Fruit fly (Drosophila melanogaster) whole organism, embryonic: ENCODE results near the gene CG10337.

Source experiments
- Atf-2 ChIP-seq: fragments of 200-800 bp; sonication (Bioruptor generic); optimal IDR thresholded peaks from 2 replicates; lab custom pipeline; 2016; ENCODE audit warnings: missing biosample characterization, missing genetic modification characterization
- B-H1 ChIP-seq: fragments of 200-800 bp; sonication (Bioruptor generic); IDR thresholded peaks from 3 replicates; pipeline ENCODE4 v1.3.6; 2022; ENCODE audit warnings: missing biosample characterization, missing genetic modification characterization
- CG10274 ChIP-seq: fragments of 200-800 bp; sonication (Bioruptor generic); optimal IDR thresholded peaks from 3 replicates; lab custom pipeline; 2017; ENCODE audit warnings: missing biosample characterization, mild to moderate bottlenecking, missing genetic modification characterization
- CG11247 ChIP-seq: fragments of 200-800 bp; sonication (Bioruptor generic); IDR thresholded peaks from 2 replicates; pipeline ENCODE4 v1.3.6; 2022; ENCODE audit warnings: missing biosample characterization, missing genetic modification characterization
- CG12236 ChIP-seq: fragments of 200-800 bp; sonication (Bioruptor generic); optimal IDR thresholded peaks from 2 replicates; lab custom pipeline; 2016; ENCODE audit warnings: missing biosample characterization, missing genetic modification characterization
- CG13424 ChIP-seq: fragments of 200-800 bp; sonication (Bioruptor generic); optimal IDR thresholded peaks from 2 replicates; lab custom pipeline; 2019; ENCODE audit warnings: missing biosample characterization, mild to moderate bottlenecking, missing genetic modification characterization, moderate library complexity
- CG14441 ChIP-seq: fragments of 200-800 bp; sonication (Bioruptor generic); IDR thresholded peaks from 2 replicates; pipeline ENCODE4 v1.3.6; 2022; ENCODE audit warnings: missing biosample characterization, missing genetic modification characterization
- CG14860 ChIP-seq: fragments of 200-800 bp; sonication (Bioruptor generic); IDR thresholded peaks from 3 replicates; pipeline ENCODE4 v1.3.6; 2022; ENCODE audit warnings: missing biosample characterization, missing genetic modification characterization; ENCODE audit not compliant: partially characterized antibody
- CG15011 ChIP-seq: fragments of 200-800 bp; sonication (Bioruptor generic); optimal IDR thresholded peaks from 3 replicates; lab custom pipeline; 2018; ENCODE audit warnings: missing biosample characterization, mild to moderate bottlenecking, missing genetic modification characterization
- CG1603 ChIP-seq: fragments of 200-800 bp; sonication (Bioruptor generic); optimal IDR thresholded peaks from 2 replicates; lab custom pipeline; 2019; ENCODE audit warnings: missing biosample characterization, mild to moderate bottlenecking, missing genetic modification characterization, moderate library complexity
- CG17385 ChIP-seq: fragments of 200-800 bp; sonication (Bioruptor generic); optimal IDR thresholded peaks from 3 replicates; lab custom pipeline; 2018; ENCODE audit warnings: missing biosample characterization, mild to moderate bottlenecking, missing genetic modification characterization
- CG17568 ChIP-seq: fragments of 200-800 bp; sonication (Bioruptor generic); optimal IDR thresholded peaks from 2 replicates; lab custom pipeline; 2018; ENCODE audit warnings: missing biosample characterization, mild to moderate bottlenecking, missing genetic modification characterization, moderate library complexity
- CG2202 ChIP-seq: fragments of 200-800 bp; sonication (Bioruptor generic); optimal IDR thresholded peaks from 2 replicates; lab custom pipeline; 2018; ENCODE audit warnings: missing biosample characterization, mild to moderate bottlenecking, missing genetic modification characterization
- CG2875 ChIP-seq: fragments of 200-800 bp; sonication (Bioruptor generic); optimal IDR thresholded peaks from 2 replicates; lab custom pipeline; 2017; ENCODE audit warnings: missing biosample characterization, mild to moderate bottlenecking, missing genetic modification characterization, missing genetic modification reagents
- CG2889 ChIP-seq: fragments of 200-800 bp; sonication (Bioruptor generic); IDR thresholded peaks from 3 replicates; pipeline ENCODE4 v1.3.6; 2022; ENCODE audit warnings: missing biosample characterization, missing genetic modification characterization
- CG3163 ChIP-seq: fragments of 200-800 bp; sonication (Bioruptor generic); optimal IDR thresholded peaks from 3 replicates; lab custom pipeline; 2016; ENCODE audit warnings: missing biosample characterization, missing genetic modification characterization
- CG32532 ChIP-seq: fragments of 200-800 bp; sonication (Bioruptor generic); IDR thresholded peaks from 2 replicates; pipeline ENCODE4 v1.3.6; 2022; ENCODE audit warnings: missing biosample characterization, missing genetic modification characterization
- CG34376 ChIP-seq: fragments of 200-800 bp; sonication (Bioruptor generic); optimal IDR thresholded peaks from 2 replicates; lab custom pipeline; 2018; ENCODE audit warnings: missing biosample characterization, mild to moderate bottlenecking, missing genetic modification characterization
- CG4282 ChIP-seq: fragments of 200-800 bp; sonication (Bioruptor generic); optimal IDR thresholded peaks from 2 replicates; lab custom pipeline; 2016; ENCODE audit warnings: missing biosample characterization, missing genetic modification characterization
- CG4707 ChIP-seq: fragments of 200-800 bp; sonication (Bioruptor generic); optimal IDR thresholded peaks from 2 replicates; lab custom pipeline; 2018; ENCODE audit warnings: missing biosample characterization, mild to moderate bottlenecking, missing genetic modification characterization, moderate library complexity
- CG6765 ChIP-seq: fragments of 200-800 bp; sonication (Bioruptor generic); optimal IDR thresholded peaks from 3 replicates; lab custom pipeline; 2017; ENCODE audit warnings: missing biosample characterization, mild to moderate bottlenecking, missing genetic modification characterization
- CG7357 ChIP-seq: fragments of 200-800 bp; sonication (Bioruptor generic); IDR thresholded peaks from 3 replicates; pipeline ENCODE4 v1.3.6; 2022; ENCODE audit warnings: missing biosample characterization, missing genetic modification characterization
- CG8478 ChIP-seq: fragments of >200 bp; optimal IDR thresholded peaks from 2 replicates; lab custom pipeline; 2018
- CG9437 ChIP-seq: fragments of 200-800 bp; sonication (Bioruptor generic); optimal IDR thresholded peaks from 2 replicates; lab custom pipeline; 2018; ENCODE audit warnings: missing biosample characterization, mild to moderate bottlenecking, missing genetic modification characterization
- Dad ChIP-seq: fragments of 200-800 bp; sonication (Bioruptor generic); optimal IDR thresholded peaks from 3 replicates; lab custom pipeline; 2016; ENCODE audit warnings: missing biosample characterization, missing genetic modification characterization
- Dek ChIP-seq: fragments of 200-800 bp; sonication (Bioruptor generic); optimal IDR thresholded peaks from 3 replicates; lab custom pipeline; 2019; ENCODE audit warnings: missing biosample characterization, mild to moderate bottlenecking, missing genetic modification characterization, moderate library complexity
- H2.0 ChIP-seq: fragments of 200-800 bp; sonication (Bioruptor generic); IDR thresholded peaks from 2 replicates; pipeline ENCODE4 v1.3.6; 2022; ENCODE audit warnings: missing biosample characterization, missing genetic modification characterization
- Hr3 ChIP-seq: fragments of 200-800 bp; sonication (Bioruptor generic); optimal IDR thresholded peaks from 3 replicates; lab custom pipeline; 2016; ENCODE audit warnings: missing biosample characterization, missing genetic modification characterization
- PHDP ChIP-seq: fragments of 200-800 bp; sonication (Bioruptor generic); optimal IDR thresholded peaks from 3 replicates; lab custom pipeline; 2018; ENCODE audit warnings: missing biosample characterization, mild to moderate bottlenecking, missing genetic modification characterization, moderate library complexity
- Spps ChIP-seq: fragments of 200-800 bp; sonication (Bioruptor generic); optimal IDR thresholded peaks from 2 replicates; lab custom pipeline; 2018; ENCODE audit warnings: missing biosample characterization, mild to moderate bottlenecking, missing genetic modification characterization
- Stat92E ChIP-seq, 3 experiments: fragments of >200 bp in 2 of 3; fragments of 200-800 bp in 1 of 3; sonication (Bioruptor generic) in 1 of 3; optimal IDR thresholded peaks; 2 replicates each; lab custom pipeline; 2017 to 2019; ENCODE audit warnings: missing biosample characterization in 3 of 3, missing genetic modification characterization in 3 of 3, mild to moderate bottlenecking in 1 of 3, moderate library complexity in 1 of 3
- ap ChIP-seq: fragments of 200-800 bp; sonication (Bioruptor generic); IDR thresholded peaks from 2 replicates; pipeline ENCODE4 v1.3.6; 2022; ENCODE audit warnings: missing biosample characterization, missing genetic modification characterization
- bsh ChIP-seq, 2 experiments: fragments of 200-800 bp; sonication (Bioruptor generic); optimal IDR thresholded peaks; 2 replicates each; lab custom pipeline; 2017 to 2018; ENCODE audit warnings: mild to moderate bottlenecking in 2 of 2, missing biosample characterization in 2 of 2, missing genetic modification characterization in 2 of 2, moderate library complexity in 1 of 2
- cato ChIP-seq: fragments of 200-800 bp; sonication (Bioruptor generic); optimal IDR thresholded peaks from 2 replicates; lab custom pipeline; 2016; ENCODE audit warnings: missing biosample characterization, missing genetic modification characterization, borderline replicate concordance
- corto ChIP-seq: fragments of 200-800 bp; sonication (Bioruptor generic); optimal IDR thresholded peaks from 2 replicates; lab custom pipeline; 2016; ENCODE audit warnings: missing biosample characterization, mild to moderate bottlenecking, missing genetic modification characterization, moderate library complexity
- cwo ChIP-seq: fragments of 200-800 bp; sonication (Bioruptor generic); optimal IDR thresholded peaks from 3 replicates; lab custom pipeline; 2017; ENCODE audit warnings: missing biosample characterization, missing genetic modification characterization, mild to moderate bottlenecking, moderate library complexity, missing genetic modification reagents
- dmrt11E ChIP-seq: fragments of 200-800 bp; sonication (Bioruptor generic); optimal IDR thresholded peaks from 3 replicates; lab custom pipeline; 2018; ENCODE audit warnings: missing biosample characterization, mild to moderate bottlenecking, missing genetic modification characterization, moderate library complexity
- en ChIP-seq: fragments of 200-800 bp; sonication (Bioruptor generic); optimal IDR thresholded peaks from 2 replicates; lab custom pipeline; 2016; ENCODE audit warnings: missing biosample characterization, missing genetic modification characterization
- ftz-f1 ChIP-seq: fragments of 200-800 bp; sonication (Bioruptor generic); optimal IDR thresholded peaks from 2 replicates; lab custom pipeline; 2016; ENCODE audit warnings: missing biosample characterization, missing genetic modification characterization
- gfzf ChIP-seq: fragments of 200-800 bp; sonication (Bioruptor generic); optimal IDR thresholded peaks from 2 replicates; lab custom pipeline; 2016; ENCODE audit warnings: missing biosample characterization, mild to moderate bottlenecking, missing genetic modification characterization, moderate library complexity
- jigr1 ChIP-seq: fragments of 200-800 bp; sonication (Bioruptor generic); IDR thresholded peaks from 3 replicates; pipeline ENCODE4 v1.3.6; 2022; ENCODE audit warnings: missing biosample characterization, missing genetic modification characterization
- lilli ChIP-seq: fragments of 200-800 bp; sonication (Bioruptor generic); optimal IDR thresholded peaks from 3 replicates; lab custom pipeline; 2016; ENCODE audit warnings: missing biosample characterization, missing genetic modification characterization
- nerfin-1 ChIP-seq: fragments of 200-800 bp; sonication (Bioruptor generic); optimal IDR thresholded peaks from 3 replicates; lab custom pipeline; 2019; ENCODE audit warnings: missing biosample characterization, mild to moderate bottlenecking, missing genetic modification characterization, moderate library complexity
- odd ChIP-seq: fragments of 200-800 bp; sonication (Bioruptor generic); optimal IDR thresholded peaks from 2 replicates; lab custom pipeline; 2017; ENCODE audit warnings: missing biosample characterization, mild to moderate bottlenecking, missing genetic modification characterization
- prd ChIP-seq, 3 experiments: fragments of >200 bp in 2 of 3; fragments of 200-800 bp in 1 of 3; sonication (Bioruptor generic) in 1 of 3; optimal IDR thresholded peaks in 2 of 3; IDR thresholded peaks in 1 of 3; 2 replicates in 2 of 3; 3 replicates in 1 of 3; pipeline versions ENCODE4 v1.3.6 to Lab custom; 2017 to 2022; ENCODE audit warnings: missing biosample characterization in 1 of 3, missing genetic modification characterization in 1 of 3
- psq ChIP-seq: fragments of 200-800 bp; sonication (Bioruptor generic); optimal IDR thresholded peaks from 2 replicates; lab custom pipeline; 2017; ENCODE audit warnings: missing biosample characterization, missing genetic modification characterization
- row ChIP-seq: fragments of 200-800 bp; sonication (Bioruptor generic); IDR thresholded peaks from 3 replicates; pipeline ENCODE4 v1.3.6; 2022; ENCODE audit warnings: missing biosample characterization, missing genetic modification characterization
- schlank ChIP-seq: fragments of 200-800 bp; sonication (Bioruptor generic); optimal IDR thresholded peaks from 2 replicates; lab custom pipeline; 2018; ENCODE audit warnings: missing biosample characterization, mild to moderate bottlenecking, missing genetic modification characterization
- sr ChIP-seq: fragments of 200-800 bp; sonication (Bioruptor generic); IDR thresholded peaks from 3 replicates; pipeline ENCODE4 v1.3.6; 2022; ENCODE audit warnings: missing biosample characterization, missing genetic modification characterization

Gene CG10337

DNA sequence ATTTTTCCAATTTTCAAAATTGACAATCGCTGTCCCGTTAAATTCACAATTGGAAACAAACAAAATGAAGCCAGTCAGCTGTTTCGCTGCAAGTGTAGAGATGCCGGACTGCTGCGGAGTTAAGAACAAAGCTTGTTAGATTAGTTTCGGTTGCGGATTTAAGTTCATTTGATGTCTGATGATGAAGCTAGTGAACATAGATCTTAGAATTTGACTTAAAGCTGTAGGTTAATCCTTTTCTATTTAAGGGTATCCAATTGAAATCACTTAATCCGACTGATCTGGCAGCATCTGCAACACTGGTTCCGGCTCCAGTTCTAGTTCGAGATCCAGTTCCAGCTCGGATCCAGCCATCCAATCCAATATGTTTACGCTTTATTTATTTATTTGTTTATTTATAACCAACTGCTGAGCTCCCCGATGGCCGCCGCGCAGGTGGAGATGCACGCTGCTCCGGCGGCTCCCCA, 37.2 kb upstream of the CG10337 start, which contains the start of the genes PCNA2 and CG10366 (continued):
- TF ChIP-seq ap (no peak), CG4707 (GFP tag; lab: Kevin White, UChicago) (no peak), psq (no peak), CG3163 (GFP tag; lab: Kevin White, UChicago) (peak; percentile 49), dmrt11E (tag; lab: Kevin White, UChicago) (peak; percentile 62), B-H1 (0 out of 3 replicates have a peak, but pooled peaks have one; percentile 12), sr (no peak), gfzf (GFP tag; lab: Kevin White, UChicago) (peak; percentile 6), CG12236 (GFP tag; lab: Kevin White, UChicago) (peak; percentile 48), CG13424 (peak; percentile 81), CG2889 (GFP tag; lab: Robert Waterston, UW) (no peak)

DNA sequence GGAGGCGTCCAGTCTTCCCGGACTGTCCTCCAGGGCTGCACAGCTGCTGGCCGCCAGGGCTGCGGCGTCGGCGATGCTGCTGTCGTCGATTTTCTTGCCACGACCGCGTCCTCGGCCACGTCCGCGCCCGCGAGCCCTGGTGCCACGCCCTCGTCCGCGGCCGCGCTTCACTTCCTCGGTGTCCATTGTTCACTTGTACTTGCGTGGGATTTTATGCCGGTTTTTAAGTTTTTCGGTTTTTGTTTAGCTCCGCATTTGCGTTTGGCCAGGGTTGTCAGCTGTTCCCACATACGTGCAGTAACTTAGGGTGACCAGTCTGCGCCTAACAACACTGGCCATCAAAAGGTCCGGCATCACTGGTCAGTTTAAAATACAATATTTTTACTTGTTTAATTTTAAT, 35.4 kb upstream of the CG10337 start, which contains the start of gene Hakai:
Gene Hakai (minus strand): TSS at position 290 of the 400 bp plus-strand sequence.
- no peak for TF ChIP-seq prd (optimal IDR thresholded peaks at IDR 0.05; lab: Kevin White, UChicago)
- TF ChIP-seq prd (GFP tag; IDR thresholded peaks at IDR 0.05; lab: Robert Waterston, UW): peak; percentile 68
- TF ChIP-seq CG14860 (GFP tag; lab: Robert Waterston, UW): 0 out of 3 replicates have a peak, but pooled peaks have one; percentile 28
- TF ChIP-seq CG17568: no peak
- no peak for TF ChIP-seq CG2875 (GFP tag; lab: Kevin White, UChicago)
- TF ChIP-seq CG14441: peak; percentile 58; the same call in 1 of the 2 replicates
- peak; percentile 28 for TF ChIP-seq CG17385
- peak; percentile 73 for TF ChIP-seq row (GFP tag; lab: Robert Waterston, UW)
- TF ChIP-seq corto (GFP tag; lab: Kevin White, UChicago): no peak
- TF ChIP-seq CG15011: no peak
- 0 out of 3 replicates have a peak, but pooled peaks have one; percentile 48 for TF ChIP-seq CG2889 (GFP tag; lab: Robert Waterston, UW)
- TF ChIP-seq Hr3 (GFP tag; lab: Kevin White, UChicago): peak; percentile 30
- no peak for TF ChIP-seq CG6765
- TF ChIP-seq Dek (tag; lab: Kevin White, UChicago): no peak
- no peak for TF ChIP-seq Stat92E (GFP tag; optimal IDR thresholded peaks at IDR 0.05; lab: Kevin White, UChicago)
- TF ChIP-seq nerfin-1 (tag; lab: Kevin White, UChicago): peak; percentile 29
- no peak for TF ChIP-seq jigr1 (GFP tag; lab: Robert Waterston, UW)
- no peak for TF ChIP-seq CG10274 (GFP tag; lab: Kevin White, UChicago)
- TF ChIP-seq H2.0 (GFP tag; lab: Robert Waterston, UW): peak; percentile 39; the same call in 1 of the 2 replicates
- TF ChIP-seq Dad: peak; percentile 64
- TF ChIP-seq CG8478 (lab: Kevin White, UChicago): no peak
- peak; percentile 35; the same call in 1 of the 3 replicates for TF ChIP-seq CG7357
- no peak for TF ChIP-seq cwo (GFP tag; lab: Kevin White, UChicago)
- TF ChIP-seq en: peak; percentile 12
- TF ChIP-seq CG4282 (GFP tag; lab: Kevin White, UChicago): no peak
- TF ChIP-seq CG11247: peak; percentile 60
- TF ChIP-seq CG1603: peak; percentile 45
- peak; percentile 53 for TF ChIP-seq ftz-f1 (GFP tag; lab: Kevin White, UChicago)
- TF ChIP-seq Spps (tag; lab: Kevin White, UChicago): no peak
- peak; percentile 12 for TF ChIP-seq schlank
- TF ChIP-seq cato: no peak
- no peak for TF ChIP-seq Atf-2
- TF ChIP-seq CG2202: no peak
- TF ChIP-seq lilli (GFP tag; lab: Kevin White, UChicago): peak; percentile 76
- no peak for TF ChIP-seq odd (GFP tag; lab: Kevin White, UChicago)
- peak; percentile 63 for TF ChIP-seq CG32532 (GFP tag; lab: Robert Waterston, UW)
- TF ChIP-seq CG9437 (GFP tag; lab: Kevin White, UChicago): no peak
- TF ChIP-seq CG34376 (GFP tag; lab: Kevin White, UChicago): peak; percentile 82
- TF ChIP-seq PHDP (tag; lab: Kevin White, UChicago): no peak
- TF ChIP-seq bsh (GFP tag; optimal IDR thresholded peaks at IDR 0.05; lab: Kevin White, UChicago): peak in 1 of 2 experiments; percentile 12
